Worm (Caenorhabditis elegans): ENCODE data around the gene mrpl-16.

The mrpl-16 gene

ce11 chrIII:4703932-4704454, at the start of gene mrpl-16, which contains the start of gene clp-2:
Gene mrpl-16 (plus strand): TSS chrIII:4704404.
Gene clp-2 (minus strand): TSS chrIII:4704025.
- no peak for TF ChIP-seq tbx-11 (GFP tag; IDR thresholded peaks at IDR 0.05)
- TF ChIP-seq hnd-1 (tag; optimal IDR thresholded peaks at IDR 0.05) = no peak
- TF ChIP-seq B0310.2 (tag; optimal IDR thresholded peaks at IDR 0.05) = no peak
- no peak for TF ChIP-seq F13C5.2 (tag; optimal IDR thresholded peaks at IDR 0.05)
- TF ChIP-seq ama-1 (optimal IDR thresholded peaks at IDR 0.05) = no peak
- TF ChIP-seq ceh-13 (GFP tag; optimal IDR thresholded peaks at IDR 0.05) = no peak
- TF ChIP-seq tra-4 (tag; optimal IDR thresholded peaks at IDR 0.05) = no peak
- no peak for TF ChIP-seq flt-1 (GFP tag; IDR thresholded peaks at IDR 0.05)
- TF ChIP-seq hmbx-1 (tag; optimal IDR thresholded peaks at IDR 0.05) = no peak
- no peak for TF ChIP-seq ceh-36 (tag; optimal IDR thresholded peaks at IDR 0.05)
- TF ChIP-seq tbx-37 (GFP tag; conservative IDR thresholded peaks at IDR 0.05) = no peak
- TF ChIP-seq pes-1 (GFP tag; IDR thresholded peaks at IDR 0.05) = no peak
- TF ChIP-seq hmg-4 (GFP tag; optimal IDR thresholded peaks at IDR 0.05) = no peak
- no peak for TF ChIP-seq aly-1 (tag; optimal IDR thresholded peaks at IDR 0.05)
- TF ChIP-seq scrt-1 (GFP tag; IDR thresholded peaks at IDR 0.05) = no peak
- no peak for TF ChIP-seq ets-7 (tag; optimal IDR thresholded peaks at IDR 0.05)

- no peak for TF ChIP-seq tra-4 (tag; optimal IDR thresholded peaks at IDR 0.05)
- no peak for TF ChIP-seq aly-1 (tag; optimal IDR thresholded peaks at IDR 0.05)
- no peak for TF ChIP-seq F13C5.2 (tag; optimal IDR thresholded peaks at IDR 0.05)
- TF ChIP-seq ceh-13 (GFP tag; optimal IDR thresholded peaks at IDR 0.05) = no peak
- TF ChIP-seq tbx-37 (GFP tag; conservative IDR thresholded peaks at IDR 0.05) = no peak
- no peak for TF ChIP-seq B0310.2 (tag; optimal IDR thresholded peaks at IDR 0.05)
- TF ChIP-seq tbx-11 (GFP tag; IDR thresholded peaks at IDR 0.05) = no peak
- no peak for TF ChIP-seq hmg-4 (GFP tag; optimal IDR thresholded peaks at IDR 0.05)
- TF ChIP-seq hnd-1 (tag; optimal IDR thresholded peaks at IDR 0.05) = no peak
- no peak for TF ChIP-seq hmbx-1 (tag; optimal IDR thresholded peaks at IDR 0.05)
- no peak for TF ChIP-seq flt-1 (GFP tag; IDR thresholded peaks at IDR 0.05)
- no peak for TF ChIP-seq pes-1 (GFP tag; IDR thresholded peaks at IDR 0.05)
Observed at ce11 chrIII:4655402-4655801, 48.8 kb upstream of the mrpl-16 start, which contains the start of gene T23F11.2. Gene T23F11.2 (minus strand): TSS chrIII:4655502.

ce11 chrIII:4656415-4656814, 47.8 kb upstream of the mrpl-16 start:
- no peak for TF ChIP-seq tbx-37 (GFP tag; conservative IDR thresholded peaks at IDR 0.05)
- no peak for TF ChIP-seq ets-7 (tag; optimal IDR thresholded peaks at IDR 0.05)
- no peak for TF ChIP-seq ama-1 (optimal IDR thresholded peaks at IDR 0.05)
- TF ChIP-seq scrt-1 (GFP tag; IDR thresholded peaks at IDR 0.05) = no peak

ce11 chrIII:4657386-4657785, 46.8 kb upstream of the mrpl-16 start:
- TF ChIP-seq tbx-11 (GFP tag; IDR thresholded peaks at IDR 0.05) (no peak), hmbx-1 (tag; optimal IDR thresholded peaks at IDR 0.05) (no peak), tra-4 (tag; optimal IDR thresholded peaks at IDR 0.05) (no peak), ceh-13 (GFP tag; optimal IDR thresholded peaks at IDR 0.05) (no peak), sea-1 (GFP tag; conservative IDR thresholded peaks at IDR 0.05) (no peak), B0310.2 (tag; optimal IDR thresholded peaks at IDR 0.05) (no peak), scrt-1 (GFP tag; IDR thresholded peaks at IDR 0.05) (no peak), tbx-37 (GFP tag; conservative IDR thresholded peaks at IDR 0.05) (no peak), pes-1 (GFP tag; IDR thresholded peaks at IDR 0.05) (no peak), hmg-4 (GFP tag; optimal IDR thresholded peaks at IDR 0.05) (no peak), ets-7 (tag; optimal IDR thresholded peaks at IDR 0.05) (no peak), aly-1 (tag; optimal IDR thresholded peaks at IDR 0.05) (no peak), flt-1 (GFP tag; IDR thresholded peaks at IDR 0.05) (no peak), hnd-1 (tag; optimal IDR thresholded peaks at IDR 0.05) (no peak), ceh-36 (tag; optimal IDR thresholded peaks at IDR 0.05) (no peak), ama-1 (optimal IDR thresholded peaks at IDR 0.05) (no peak), F13C5.2 (tag; optimal IDR thresholded peaks at IDR 0.05) (no peak)

- TF ChIP-seq sea-1 (GFP tag; conservative IDR thresholded peaks at IDR 0.05) (no peak), tbx-37 (GFP tag; conservative IDR thresholded peaks at IDR 0.05) (no peak), hmg-4 (GFP tag; optimal IDR thresholded peaks at IDR 0.05) (no peak), ets-7 (tag; optimal IDR thresholded peaks at IDR 0.05) (no peak), pes-1 (GFP tag; IDR thresholded peaks at IDR 0.05) (no peak), ama-1 (optimal IDR thresholded peaks at IDR 0.05) (no peak), hmbx-1 (tag; optimal IDR thresholded peaks at IDR 0.05) (no peak), flt-1 (GFP tag; IDR thresholded peaks at IDR 0.05) (no peak), F13C5.2 (tag; optimal IDR thresholded peaks at IDR 0.05) (no peak), ceh-36 (tag; optimal IDR thresholded peaks at IDR 0.05) (no peak), B0310.2 (tag; optimal IDR thresholded peaks at IDR 0.05) (no peak), tbx-11 (GFP tag; IDR thresholded peaks at IDR 0.05) (no peak), scrt-1 (GFP tag; IDR thresholded peaks at IDR 0.05) (no peak)
Observed at ce11 chrIII:4658384-4658844, 45.8 kb upstream of the mrpl-16 start, which contains the start of gene cdka-1. Gene cdka-1 (plus strand): TSS chrIII:4658794.

- TF ChIP-seq sea-1 (GFP tag; conservative IDR thresholded peaks at IDR 0.05) = no peak
- no peak for TF ChIP-seq scrt-1 (GFP tag; IDR thresholded peaks at IDR 0.05)
- no peak for TF ChIP-seq tbx-11 (GFP tag; IDR thresholded peaks at IDR 0.05)
- TF ChIP-seq tra-4 (tag; optimal IDR thresholded peaks at IDR 0.05) = no peak
- no peak for TF ChIP-seq tbx-37 (GFP tag; conservative IDR thresholded peaks at IDR 0.05)
- no peak for TF ChIP-seq pes-1 (GFP tag; IDR thresholded peaks at IDR 0.05)
- TF ChIP-seq hmg-4 (GFP tag; optimal IDR thresholded peaks at IDR 0.05) = no peak
- no peak for TF ChIP-seq ceh-36 (tag; optimal IDR thresholded peaks at IDR 0.05)
- no peak for TF ChIP-seq ets-7 (tag; optimal IDR thresholded peaks at IDR 0.05)
- TF ChIP-seq hnd-1 (tag; optimal IDR thresholded peaks at IDR 0.05) = no peak
- no peak for TF ChIP-seq B0310.2 (tag; optimal IDR thresholded peaks at IDR 0.05)
- TF ChIP-seq ama-1 (optimal IDR thresholded peaks at IDR 0.05) = no peak
- no peak for TF ChIP-seq ceh-13 (GFP tag; optimal IDR thresholded peaks at IDR 0.05)
- no peak for TF ChIP-seq F13C5.2 (tag; optimal IDR thresholded peaks at IDR 0.05)
- no peak for TF ChIP-seq flt-1 (GFP tag; IDR thresholded peaks at IDR 0.05)
- no peak for TF ChIP-seq hmbx-1 (tag; optimal IDR thresholded peaks at IDR 0.05)
- TF ChIP-seq aly-1 (tag; optimal IDR thresholded peaks at IDR 0.05) = no peak
Observed at ce11 chrIII:4659426-4659825, 44.8 kb upstream of the mrpl-16 start.

ce11 chrIII:4665272-4665671, 38.9 kb upstream of the mrpl-16 start, which contains the start of gene T23F11.4:
Gene T23F11.4 (minus strand): TSS chrIII:4665372.
- no peak for TF ChIP-seq hnd-1 (tag; optimal IDR thresholded peaks at IDR 0.05)
- no peak for TF ChIP-seq scrt-1 (GFP tag; IDR thresholded peaks at IDR 0.05)
- TF ChIP-seq tbx-37 (GFP tag; conservative IDR thresholded peaks at IDR 0.05) = no peak
- no peak for TF ChIP-seq ceh-36 (tag; optimal IDR thresholded peaks at IDR 0.05)
- no peak for TF ChIP-seq tbx-11 (GFP tag; IDR thresholded peaks at IDR 0.05)
- no peak for TF ChIP-seq sea-1 (GFP tag; conservative IDR thresholded peaks at IDR 0.05)
